In genomic region chrV:12192129-12192528, ce11 we compare ENCODE assay signal across 5 worm cellular contexts.
TF ChIP-seq lines count a peak whose summit lies in the region.

Gene rnp-1, plus strand, starts transcription at chrV:12192273.

TF ChIP-seq in whole organism, L1 larva, 84 proteins besides CTCF, POLR2A, EP300 and RAD21:
- TF ChIP-seq nhr-47 (tag; optimal IDR thresholded peaks at IDR 0.05; lab: Kevin White, UChicago) (no peak), pax-3 (tag; optimal IDR thresholded peaks at IDR 0.05; lab: Kevin White, UChicago) (peak; percentile 5), unc-30 (tag; optimal IDR thresholded peaks at IDR 0.05; lab: Kevin White, UChicago) (no peak), sox-4 (tag; optimal IDR thresholded peaks at IDR 0.05; lab: Kevin White, UChicago) (no peak), nhr-20 (tag; optimal IDR thresholded peaks at IDR 0.05; lab: Kevin White, UChicago) (no peak), nhr-71 (tag; optimal IDR thresholded peaks at IDR 0.05; lab: Kevin White, UChicago) (peak; percentile 16), ceh-8 (GFP tag; optimal IDR thresholded peaks at IDR 0.05; lab: Kevin White, UChicago) (no peak), ztf-4 (tag; optimal IDR thresholded peaks at IDR 0.05; lab: Kevin White, UChicago) (no peak), fos-1 (tag; optimal IDR thresholded peaks at IDR 0.05; lab: Kevin White, UChicago) (no peak), tlp-1 (tag; optimal IDR thresholded peaks at IDR 0.05; lab: Kevin White, UChicago) (no peak), ama-1 (optimal IDR thresholded peaks at IDR 0.05; lab: Kevin White, UChicago) (no peak), ceh-82 (tag; optimal IDR thresholded peaks at IDR 0.05; lab: Kevin White, UChicago) (no peak), dpl-1 (GFP tag; optimal IDR thresholded peaks at IDR 0.05; lab: Kevin White, UChicago) (no peak), nhr-237 (tag; optimal IDR thresholded peaks at IDR 0.05; lab: Kevin White, UChicago) (no peak), efl-1 (optimal IDR thresholded peaks at IDR 0.05; lab: Kevin White, UChicago) (no peak), efl-1 (GFP tag; optimal IDR thresholded peaks at IDR 0.05 in 1 of 2; lab: Kevin White, UChicago) (peak in 1 of 2 experiments; percentile 21), efl-3 (GFP tag; optimal IDR thresholded peaks at IDR 0.05; lab: Kevin White, UChicago) (no peak), snu-23 (GFP tag; optimal IDR thresholded peaks at IDR 0.05; lab: Kevin White, UChicago) (no peak)

TF ChIP-seq in whole organism, L3 larva, 47 proteins besides CTCF, POLR2A, EP300 and RAD21:
- no peak for TF ChIP-seq ztf-4 (tag; optimal IDR thresholded peaks at IDR 0.05; lab: Kevin White, UChicago)
- TF ChIP-seq snpc-4 (tag; optimal IDR thresholded peaks at IDR 0.05; lab: Kevin White, UChicago): no peak
- TF ChIP-seq ceh-28 (tag; optimal IDR thresholded peaks at IDR 0.05; lab: Kevin White, UChicago): no peak
- no peak for TF ChIP-seq nfya-1 (tag; optimal IDR thresholded peaks at IDR 0.05; lab: Kevin White, UChicago; ENCODE audit: insufficient read depth)
- TF ChIP-seq hmg-11 (tag; optimal IDR thresholded peaks at IDR 0.05; lab: Kevin White, UChicago): no peak
- TF ChIP-seq nhr-23 (tag; optimal IDR thresholded peaks at IDR 0.05; lab: Kevin White, UChicago): no peak
- TF ChIP-seq pha-4 (tag; optimal IDR thresholded peaks at IDR 0.05; lab: Kevin White, UChicago): peak; percentile 10
- TF ChIP-seq ama-1 (optimal IDR thresholded peaks at IDR 0.05; lab: Kevin White, UChicago): peak; percentile 35
TF ChIP-seq in whole organism, L3 larva: peak in this region for 2.

TF ChIP-seq in whole organism, L4 larva, 104 proteins besides CTCF, POLR2A, EP300 and RAD21:
- TF ChIP-seq Y48G9A.11 (GFP tag; IDR thresholded peaks at IDR 0.05; lab: Robert Waterston, UW): peak; percentile 57
- peak; percentile 4 for TF ChIP-seq T20F7.1 (GFP tag; optimal IDR thresholded peaks at IDR 0.05; lab: Kevin White, UChicago)
- TF ChIP-seq lin-38 (GFP tag; IDR thresholded peaks at IDR 0.05; lab: Robert Waterston, UW): peak; percentile 45
- no peak for TF ChIP-seq aly-2 (tag; optimal IDR thresholded peaks at IDR 0.05; lab: Kevin White, UChicago)
- TF ChIP-seq madf-9 (GFP tag; conservative IDR thresholded peaks at IDR 0.05; lab: Robert Waterston, UW): no peak
- TF ChIP-seq nhr-237 (tag; optimal IDR thresholded peaks at IDR 0.05; lab: Kevin White, UChicago): no peak

TF ChIP-seq in whole organism, late embryonic, 69 proteins besides CTCF, POLR2A, EP300 and RAD21:
- no peak for TF ChIP-seq ceh-19 (GFP tag; optimal IDR thresholded peaks at IDR 0.05; lab: Kevin White, UChicago)
- peak; percentile 11 for TF ChIP-seq ama-1 (optimal IDR thresholded peaks at IDR 0.05; lab: Kevin White, UChicago)
- no peak for TF ChIP-seq tbx-7 (tag; optimal IDR thresholded peaks at IDR 0.05; lab: Kevin White, UChicago)
- no peak for TF ChIP-seq elt-4 (tag; optimal IDR thresholded peaks at IDR 0.05; lab: Kevin White, UChicago)

TF ChIP-seq in whole organism, young adult, 124 proteins besides CTCF, POLR2A, EP300 and RAD21:
- TF ChIP-seq Y53G8AR.9 (GFP tag; conservative IDR thresholded peaks at IDR 0.05; lab: Robert Waterston, UW) (0 out of 2 replicates have a peak, but pooled peaks have one; percentile 36), B0336.3 (GFP tag; IDR thresholded peaks at IDR 0.05; lab: Robert Waterston, UW) (peak; percentile 58; the same call in 1 of the 2 replicates), tbp1 (GFP tag; optimal IDR thresholded peaks at IDR 0.05; lab: Kevin White, UChicago) (no peak), aptf-2 (GFP tag; conservative IDR thresholded peaks at IDR 0.05; lab: Robert Waterston, UW) (no peak), pbrm-1 (GFP tag; IDR thresholded peaks at IDR 0.05; lab: Robert Waterston, UW) (0 out of 2 replicates have a peak, but pooled peaks have one; percentile 29), Y56A3A.18 (GFP tag; IDR thresholded peaks at IDR 0.05; lab: Robert Waterston, UW) (0 out of 2 replicates have a peak, but pooled peaks have one; percentile 10), ekl-4 (GFP tag; IDR thresholded peaks at IDR 0.05; lab: Robert Waterston, UW) (no peak), tbx-9 (tag; optimal IDR thresholded peaks at IDR 0.05; lab: Kevin White, UChicago; ENCODE audit: borderline replicate concordance) (no peak), attf-6 (GFP tag; IDR thresholded peaks at IDR 0.05; lab: Robert Waterston, UW) (0 out of 2 replicates have a peak, but pooled peaks have one; percentile 11), ama-1 (optimal IDR thresholded peaks at IDR 0.05; lab: Kevin White, UChicago) (peak; percentile 15), ama-1 (GFP tag; optimal IDR thresholded peaks at IDR 0.05; lab: Kevin White, UChicago) (peak in 1 of 2 experiments; percentile 72), nfya-1 (tag; optimal IDR thresholded peaks at IDR 0.05; lab: Kevin White, UChicago; ENCODE audit: borderline replicate concordance, insufficient read depth) (no peak), zfh-2 (GFP tag; conservative IDR thresholded peaks at IDR 0.05; lab: Robert Waterston, UW) (no peak), F49E8.2 (tag; optimal IDR thresholded peaks at IDR 0.05; lab: Kevin White, UChicago; ENCODE audit: insufficient read depth) (peak; percentile 16), mes-4 (tag; optimal IDR thresholded peaks at IDR 0.05; lab: Kevin White, UChicago) (no peak), aptf-3 (GFP tag; IDR thresholded peaks at IDR 0.05; lab: Robert Waterston, UW) (no peak), repo-1 (tag; optimal IDR thresholded peaks at IDR 0.05; lab: Kevin White, UChicago) (no peak), egl-18 (GFP tag; IDR thresholded peaks at IDR 0.05; lab: Robert Waterston, UW) (no peak), tlf-1 (GFP tag; optimal IDR thresholded peaks at IDR 0.05; lab: Kevin White, UChicago) (peak; percentile 24), nhr-90 (tag; optimal IDR thresholded peaks at IDR 0.05; lab: Kevin White, UChicago) (no peak), lin-54 (GFP tag; optimal IDR thresholded peaks at IDR 0.05; lab: Kevin White, UChicago) (no peak), C06A6.2 (GFP tag; conservative IDR thresholded peaks at IDR 0.05; lab: Robert Waterston, UW) (no peak), madf-6 (GFP tag; IDR thresholded peaks at IDR 0.05; lab: Robert Waterston, UW) (no peak), F37B4.10 (GFP tag; IDR thresholded peaks at IDR 0.05; lab: Robert Waterston, UW) (no peak), xnd-1 (tag; optimal IDR thresholded peaks at IDR 0.05; lab: Kevin White, UChicago) (no peak), nfyb-1 (GFP tag; IDR thresholded peaks at IDR 0.05; lab: Robert Waterston, UW) (peak; percentile 17; the same call in 1 of the 2 replicates), ceh-100 (GFP tag; IDR thresholded peaks at IDR 0.05; lab: Robert Waterston, UW) (0 out of 2 replicates have a peak, but pooled peaks have one; percentile 23), F57A8.1 (GFP tag; optimal IDR thresholded peaks at IDR 0.05; lab: Kevin White, UChicago) (no peak), ztf-3 (GFP tag; optimal IDR thresholded peaks at IDR 0.05; lab: Kevin White, UChicago) (no peak), lir-1 (GFP tag; conservative IDR thresholded peaks at IDR 0.05; lab: Robert Waterston, UW) (no peak), attf-5 (GFP tag; optimal IDR thresholded peaks at IDR 0.05; lab: Kevin White, UChicago) (no peak), dpl-1 (GFP tag; optimal IDR thresholded peaks at IDR 0.05; lab: Kevin White, UChicago) (no peak), nhr-120 (GFP tag; IDR thresholded peaks at IDR 0.05; lab: Robert Waterston, UW) (no peak), lin-35 (GFP tag; optimal IDR thresholded peaks at IDR 0.05; lab: Kevin White, UChicago) (peak in 1 of 3 experiments; percentile 4), hmg-1.2 (GFP tag; IDR thresholded peaks at IDR 0.05; lab: Robert Waterston, UW) (0 out of 2 replicates have a peak, but pooled peaks have one; percentile 8), ztf-28 (GFP tag; IDR thresholded peaks at IDR 0.05; lab: Robert Waterston, UW) (no peak)
